Worm (Caenorhabditis elegans) whole organism, midembryonic: ENCODE results near the gene F54B11.10.

Experiments used
- T22C8.4 ChIP-seq: fragments of 200-800 bp; sonication (Bioruptor generic); IDR thresholded peaks from 2 replicates; pipeline ENCODE4 v1.3.6; 2022; ENCODE audit warnings: missing genetic modification characterization, missing compliant biosample characterization
- cog-1 ChIP-seq: sonication (generic microtip); optimal IDR thresholded peaks from 2 replicates; lab custom pipeline; 2016; ENCODE audit warnings: missing genetic modification characterization, missing compliant biosample characterization
- flt-1 ChIP-seq: fragments of 200-800 bp; sonication (Bioruptor generic); IDR thresholded peaks from 2 replicates; pipeline ENCODE4 v1.3.6; 2022; ENCODE audit warnings: missing genetic modification characterization, missing compliant biosample characterization
- klf-2 ChIP-seq: fragments of 200-800 bp; sonication (Bioruptor generic); conservative IDR thresholded peaks from 2 replicates; pipeline ENCODE4 v1.3.6; 2022; ENCODE audit warnings: missing genetic modification reagents, missing genetic modification characterization, missing compliant biosample characterization
- med-1 ChIP-seq: sonication (generic microtip); optimal IDR thresholded peaks from 2 replicates; lab custom pipeline; 2017; ENCODE audit warnings: missing genetic modification characterization, mild to moderate bottlenecking, missing compliant biosample characterization, antibody characterized with exemption, missing genetic modification reagents; ENCODE audit not compliant: insufficient read depth
- ref-1 ChIP-seq: fragments of 200-800 bp; sonication (Bioruptor generic); conservative IDR thresholded peaks from 2 replicates; pipeline ENCODE4 v1.3.6; 2022; ENCODE audit warnings: missing genetic modification reagents, missing genetic modification characterization, missing compliant biosample characterization
- tab-1 ChIP-seq: fragments of 200-800 bp; sonication (Bioruptor generic); IDR thresholded peaks from 2 replicates; pipeline ENCODE4 v1.3.6; 2022; ENCODE audit warnings: missing genetic modification characterization, missing compliant biosample characterization
- ztf-23 ChIP-seq: fragments of 200-800 bp; sonication (Bioruptor generic); IDR thresholded peaks from 2 replicates; pipeline ENCODE4 v1.3.6; 2022; ENCODE audit warnings: missing genetic modification reagents, missing genetic modification characterization, missing compliant biosample characterization
- ztf-29 ChIP-seq: fragments of 200-800 bp; sonication (Bioruptor generic); IDR thresholded peaks from 2 replicates; pipeline ENCODE4 v1.3.6; 2022; ENCODE audit warnings: missing genetic modification reagents, missing genetic modification characterization, missing compliant biosample characterization

Gene F54B11.10

ce11 chrX:13581820-13582219 is at the start of gene F54B11.10:
Gene F54B11.10 (plus strand): TSS chrX:13582120.
- TF ChIP-seq ref-1 (GFP tag; lab: Robert Waterston, UW) = no peak
- TF ChIP-seq klf-2 = no peak
- TF ChIP-seq T22C8.4 (GFP tag; lab: Robert Waterston, UW) = no peak
- no peak for TF ChIP-seq ztf-29
- no peak for TF ChIP-seq cog-1
- no peak for TF ChIP-seq med-1 (GFP tag; lab: Kevin White, UChicago)
- TF ChIP-seq ztf-23 (GFP tag; lab: Robert Waterston, UW) = no peak
- TF ChIP-seq flt-1 (GFP tag; lab: Robert Waterston, UW) = no peak
- TF ChIP-seq tab-1 (GFP tag; lab: Robert Waterston, UW) = no peak

DNA sequence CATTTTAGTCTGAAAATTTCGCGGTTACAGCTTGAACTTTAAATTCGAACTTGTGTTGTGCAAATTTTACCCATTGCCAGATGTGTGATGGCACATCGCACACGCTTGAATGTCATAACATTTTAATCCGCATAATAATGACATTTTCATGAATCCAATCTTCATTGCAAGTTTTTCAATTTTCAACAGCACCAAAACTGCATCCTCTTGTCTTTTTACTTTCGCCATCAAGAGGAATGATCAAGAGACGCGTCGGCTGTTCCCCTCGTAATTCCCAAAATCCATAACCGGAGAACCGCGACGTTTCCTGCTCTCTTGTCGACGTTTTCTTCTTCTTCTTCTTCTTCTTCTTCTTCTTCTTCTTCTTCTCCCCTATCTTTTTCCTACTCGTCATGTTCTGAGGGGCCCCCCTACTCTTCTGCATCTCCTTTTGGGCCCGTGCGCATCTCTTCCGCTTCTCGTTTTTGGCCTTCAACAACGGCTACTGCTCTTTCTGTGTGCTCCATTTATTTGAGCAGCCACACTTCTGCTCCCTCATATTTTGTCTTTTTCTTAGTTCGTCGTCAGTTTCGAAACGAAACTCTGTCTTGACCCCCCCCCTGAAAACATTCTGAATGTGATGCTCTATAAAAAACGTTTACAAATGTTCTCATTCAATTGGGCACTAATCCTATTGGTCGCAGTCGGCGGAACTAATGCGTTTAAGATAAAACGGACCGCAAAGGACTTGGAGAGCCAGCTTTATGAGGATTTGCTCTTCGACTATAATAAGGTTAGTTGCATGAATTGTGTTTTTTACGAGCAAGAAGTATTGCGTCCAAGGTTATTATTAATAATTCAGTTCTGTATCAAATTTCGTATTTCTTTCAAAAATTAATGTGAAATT is 49.3 kb upstream of the F54B11.10 start, which contains the start of gene acr-12:
Gene acr-12, plus strand, starts transcription at position 430 of the 886 bp plus-strand sequence.
- TF ChIP-seq klf-2 = no peak
- no peak for TF ChIP-seq tab-1 (GFP tag; lab: Robert Waterston, UW)
- no peak for TF ChIP-seq flt-1 (GFP tag; lab: Robert Waterston, UW)
- TF ChIP-seq T22C8.4 (GFP tag; lab: Robert Waterston, UW) = no peak
- TF ChIP-seq ztf-29 = no peak
- TF ChIP-seq ztf-23 (GFP tag; lab: Robert Waterston, UW) = no peak
- TF ChIP-seq ref-1 (GFP tag; lab: Robert Waterston, UW) = no peak

ce11 chrX:13536759-13537158 is 45.2 kb upstream of the F54B11.10 start, which contains the start of gene R01E6.5:
Gene R01E6.5 (plus strand): TSS chrX:13537059.
- TF ChIP-seq ztf-23 (GFP tag; lab: Robert Waterston, UW) (no peak), ref-1 (GFP tag; lab: Robert Waterston, UW) (no peak), tab-1 (GFP tag; lab: Robert Waterston, UW) (no peak), cog-1 (no peak), med-1 (GFP tag; lab: Kevin White, UChicago) (no peak), ztf-29 (no peak), klf-2 (no peak)

DNA sequence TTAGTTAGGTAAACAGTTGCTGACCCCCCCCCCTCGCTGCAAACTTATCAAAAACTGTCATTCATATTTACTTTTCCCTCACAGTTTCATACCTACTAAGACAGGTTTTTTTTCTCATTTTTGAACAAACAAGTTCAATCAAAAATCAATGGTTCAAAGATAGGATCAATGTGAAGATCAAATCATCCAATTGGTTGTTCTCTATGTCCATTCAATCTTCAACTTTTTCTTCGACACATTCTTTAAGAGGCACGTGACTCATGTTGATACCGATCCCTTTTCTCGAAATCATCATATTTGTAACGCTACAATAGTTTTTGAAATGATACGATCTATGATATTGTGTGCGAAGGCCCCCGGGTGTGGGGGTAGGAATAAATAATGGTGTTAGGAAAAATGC is 42.2 kb upstream of the F54B11.10 start:
- TF ChIP-seq tab-1 (GFP tag; lab: Robert Waterston, UW) = no peak
- TF ChIP-seq klf-2 = no peak
- TF ChIP-seq ref-1 (GFP tag; lab: Robert Waterston, UW) = no peak
- TF ChIP-seq ztf-23 (GFP tag; lab: Robert Waterston, UW) = no peak

ce11 chrX:13541335-13541734 is 40.6 kb upstream of the F54B11.10 start:
- TF ChIP-seq T22C8.4 (GFP tag; lab: Robert Waterston, UW) (no peak), ztf-23 (GFP tag; lab: Robert Waterston, UW) (no peak), tab-1 (GFP tag; lab: Robert Waterston, UW) (no peak), klf-2 (no peak), med-1 (GFP tag; lab: Kevin White, UChicago) (no peak), ztf-29 (no peak), flt-1 (GFP tag; lab: Robert Waterston, UW) (no peak), ref-1 (GFP tag; lab: Robert Waterston, UW) (no peak), cog-1 (no peak)

DNA sequence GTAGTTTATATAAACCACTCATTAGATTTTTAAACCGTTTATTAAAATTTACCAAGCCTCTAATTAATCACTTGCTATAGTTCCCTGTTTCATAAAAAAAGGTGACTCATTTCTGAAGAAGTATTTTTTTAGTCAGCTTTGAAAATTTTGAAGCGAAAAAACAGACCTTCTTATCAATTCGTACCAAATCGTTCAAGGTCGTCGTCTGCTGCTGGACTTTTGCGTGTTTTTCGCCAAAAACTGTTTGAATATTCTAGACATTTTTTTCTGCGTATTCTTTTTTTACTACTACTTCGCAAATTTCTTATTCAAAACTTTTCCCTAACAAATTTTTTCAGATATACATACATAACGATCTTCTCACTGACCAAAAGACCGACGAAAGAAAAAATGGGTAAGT is 39.7 kb upstream of the F54B11.10 start, which contains the start of gene cah-4:
Gene cah-4, plus strand, starts transcription at position 339 of the 400 bp plus-strand sequence.
- TF ChIP-seq ztf-29 (no peak), tab-1 (GFP tag; lab: Robert Waterston, UW) (no peak), cog-1 (no peak), klf-2 (no peak), ref-1 (GFP tag; lab: Robert Waterston, UW) (no peak), ztf-23 (GFP tag; lab: Robert Waterston, UW) (no peak), T22C8.4 (GFP tag; lab: Robert Waterston, UW) (no peak), flt-1 (GFP tag; lab: Robert Waterston, UW) (no peak), med-1 (GFP tag; lab: Kevin White, UChicago) (no peak)

DNA sequence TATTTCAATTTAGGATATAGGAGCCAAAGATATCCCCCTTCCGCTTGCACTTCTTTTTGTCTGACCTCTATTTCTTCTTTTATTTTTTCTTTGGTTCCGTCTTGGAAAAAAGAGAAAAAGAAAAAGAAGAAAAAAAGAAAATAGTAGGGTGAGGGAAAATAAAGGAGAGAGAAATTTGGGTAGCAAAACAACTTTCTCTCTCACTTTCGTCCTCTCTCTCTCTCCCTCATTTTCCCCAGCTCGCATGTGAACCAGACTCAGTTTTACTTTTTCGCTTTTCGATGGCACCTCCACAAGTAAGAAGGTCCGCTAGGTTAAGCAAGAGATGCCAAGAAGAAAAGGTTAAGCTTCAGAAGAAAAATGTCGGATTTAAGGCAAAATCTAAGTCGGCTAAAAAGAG is 39.2 kb upstream of the F54B11.10 start:
- TF ChIP-seq tab-1 (GFP tag; lab: Robert Waterston, UW) = no peak
- no peak for TF ChIP-seq ztf-29
- TF ChIP-seq flt-1 (GFP tag; lab: Robert Waterston, UW) = no peak
- TF ChIP-seq T22C8.4 (GFP tag; lab: Robert Waterston, UW) = no peak
- no peak for TF ChIP-seq ref-1 (GFP tag; lab: Robert Waterston, UW)
- TF ChIP-seq cog-1 = no peak
- TF ChIP-seq ztf-23 (GFP tag; lab: Robert Waterston, UW) = no peak
- TF ChIP-seq klf-2 = no peak
- no peak for TF ChIP-seq med-1 (GFP tag; lab: Kevin White, UChicago)

- no peak for TF ChIP-seq ztf-29
- TF ChIP-seq ref-1 (GFP tag; lab: Robert Waterston, UW) = no peak
- no peak for TF ChIP-seq tab-1 (GFP tag; lab: Robert Waterston, UW)
- no peak for TF ChIP-seq med-1 (GFP tag; lab: Kevin White, UChicago)
- no peak for TF ChIP-seq cog-1
- TF ChIP-seq klf-2 = no peak
- no peak for TF ChIP-seq ztf-23 (GFP tag; lab: Robert Waterston, UW)
- TF ChIP-seq flt-1 (GFP tag; lab: Robert Waterston, UW) = no peak
Observed at ce11 chrX:13543350-13543749, 38.6 kb upstream of the F54B11.10 start.

- TF ChIP-seq tab-1 (GFP tag; lab: Robert Waterston, UW) = no peak
Observed at ce11 chrX:13544544-13545021, 37.3 kb upstream of the F54B11.10 start.

DNA sequence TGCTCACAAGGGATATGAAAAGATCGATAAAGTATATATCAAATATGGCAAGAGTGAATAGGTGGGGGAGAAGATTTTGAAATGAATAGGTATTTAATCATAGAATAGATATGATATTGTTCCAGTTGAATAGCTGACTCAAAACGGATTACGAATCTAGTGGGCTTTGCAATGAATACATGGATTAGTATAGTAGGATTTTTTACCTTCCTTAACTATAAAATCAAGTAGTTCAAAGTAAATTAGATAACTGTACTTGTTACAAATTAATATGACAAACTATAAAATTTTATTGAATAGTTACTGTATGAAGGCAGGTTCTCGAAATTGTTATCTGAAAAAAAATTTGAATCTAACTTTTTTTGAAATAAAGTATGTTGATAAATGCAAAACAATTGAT is 31.0 kb upstream of the F54B11.10 start, which contains the start of gene odr-1:
Gene odr-1, minus strand, starts transcription at position 101 of the 400 bp plus-strand sequence.
- TF ChIP-seq ref-1 (GFP tag; lab: Robert Waterston, UW) (no peak), tab-1 (GFP tag; lab: Robert Waterston, UW) (no peak), flt-1 (GFP tag; lab: Robert Waterston, UW) (no peak), cog-1 (no peak), klf-2 (no peak), ztf-29 (no peak), T22C8.4 (GFP tag; lab: Robert Waterston, UW) (no peak), med-1 (GFP tag; lab: Kevin White, UChicago) (no peak), ztf-23 (GFP tag; lab: Robert Waterston, UW) (no peak)
